Worm (Caenorhabditis elegans) whole organism, young adult: ENCODE measurements around the gene spin-4.

Experiments
- B0019.2 ChIP-seq: fragments of 200-800 bp; sonication (Bioruptor generic); conservative IDR thresholded peaks from 2 replicates; pipeline ENCODE4 v1.3.6; 2022; ENCODE audit warnings: missing genetic modification reagents, missing genetic modification characterization, missing compliant biosample characterization
- B0261.1 ChIP-seq: sonication (generic microtip); optimal IDR thresholded peaks from 2 replicates; lab custom pipeline; 2016; ENCODE audit warnings: mild to moderate bottlenecking, missing genetic modification characterization, moderate library complexity, missing compliant biosample characterization
- B0336.3 ChIP-seq: fragments of 200-800 bp; sonication (Bioruptor generic); IDR thresholded peaks from 2 replicates; pipeline ENCODE4 v1.3.6; 2022; ENCODE audit warnings: missing genetic modification characterization, missing compliant biosample characterization
- C06A6.2 ChIP-seq: fragments of 200-800 bp; sonication (Bioruptor generic); conservative IDR thresholded peaks from 2 replicates; pipeline ENCODE4 v1.3.6; 2022; ENCODE audit warnings: missing genetic modification characterization, missing compliant biosample characterization
- D2030.7 ChIP-seq: fragments of 200-800 bp; sonication (Bioruptor generic); IDR thresholded peaks from 2 replicates; pipeline ENCODE4 v1.3.6; 2022; ENCODE audit warnings: missing genetic modification reagents, missing genetic modification characterization, missing compliant biosample characterization
- F23B12.7 ChIP-seq: sonication (generic microtip); optimal IDR thresholded peaks from 2 replicates; lab custom pipeline; 2017; ENCODE audit warnings: missing genetic modification characterization, mild to moderate bottlenecking, missing compliant biosample characterization, antibody characterized with exemption, moderate library complexity; ENCODE audit not compliant: insufficient read depth
- F33H1.4 ChIP-seq: fragments of 200-800 bp; sonication (Bioruptor generic); IDR thresholded peaks from 2 replicates; pipeline ENCODE4 v1.3.6; 2022; ENCODE audit warnings: missing genetic modification reagents, missing genetic modification characterization, missing compliant biosample characterization
- F52B5.7 ChIP-seq: sonication (generic microtip); optimal IDR thresholded peaks from 2 replicates; lab custom pipeline; 2016; ENCODE audit warnings: mild to moderate bottlenecking, missing genetic modification characterization, missing compliant biosample characterization
- F57C9.4 ChIP-seq: sonication (generic microtip); optimal IDR thresholded peaks from 2 replicates; lab custom pipeline; 2017; ENCODE audit warnings: mild to moderate bottlenecking, missing genetic modification characterization, missing compliant biosample characterization
- K11D2.4 ChIP-seq: fragments of 200-800 bp; sonication (Bioruptor generic); IDR thresholded peaks from 2 replicates; pipeline ENCODE4 v1.3.6; 2022; ENCODE audit warnings: missing genetic modification reagents, missing genetic modification characterization, missing compliant biosample characterization
- ZK185.1 ChIP-seq: sonication (generic microtip); optimal IDR thresholded peaks from 2 replicates; lab custom pipeline; 2016; ENCODE audit warnings: mild to moderate bottlenecking, missing genetic modification characterization, missing compliant biosample characterization; ENCODE audit not compliant: poor library complexity, severe bottlenecking
- attf-5 ChIP-seq: fragments of 200-800 bp; sonication (Bioruptor generic); optimal IDR thresholded peaks from 2 replicates; lab custom pipeline; 2018; ENCODE audit warnings: mild to moderate bottlenecking, missing genetic modification characterization, missing compliant biosample characterization
- bed-2 ChIP-seq: fragments of 200-800 bp; sonication (Bioruptor generic); IDR thresholded peaks from 2 replicates; pipeline ENCODE4 v1.3.6; 2022; ENCODE audit warnings: missing genetic modification reagents, missing genetic modification characterization, missing compliant biosample characterization
- ccch-3 ChIP-seq: fragments of 200-800 bp; sonication (Bioruptor generic); optimal IDR thresholded peaks from 2 replicates; lab custom pipeline; 2018; ENCODE audit warnings: mild to moderate bottlenecking, missing genetic modification characterization, missing compliant biosample characterization
- cebp-1 ChIP-seq, 2 experiments: fragments of 200-800 bp in 1 of 2; sonication (Bioruptor generic) in 1 of 2; sonication (generic microtip) in 1 of 2; IDR thresholded peaks in 1 of 2; optimal IDR thresholded peaks in 1 of 2; 2 replicates each; pipeline versions ENCODE4 v1.3.6 to Lab custom; 2017 to 2022; ENCODE audit warnings: missing compliant biosample characterization in 2 of 2, missing genetic modification characterization in 2 of 2, mild to moderate bottlenecking in 1 of 2, missing genetic modification reagents in 1 of 2, moderate library complexity in 1 of 2
- ceh-100 ChIP-seq: fragments of 200-800 bp; sonication (Bioruptor generic); IDR thresholded peaks from 2 replicates; pipeline ENCODE4 v1.3.6; 2022; ENCODE audit warnings: missing genetic modification reagents, missing genetic modification characterization, missing compliant biosample characterization
- ceh-40 ChIP-seq: fragments of 200-800 bp; sonication (Bioruptor generic); IDR thresholded peaks from 2 replicates; pipeline ENCODE4 v1.3.6; 2022; ENCODE audit warnings: missing genetic modification characterization, missing compliant biosample characterization
- ceh-91 ChIP-seq: fragments of 200-800 bp; sonication (Bioruptor generic); IDR thresholded peaks from 2 replicates; pipeline ENCODE4 v1.3.6; 2022; ENCODE audit warnings: missing genetic modification reagents, missing genetic modification characterization, missing compliant biosample characterization
- dpl-1 ChIP-seq: fragments of 150-350 bp; optimal IDR thresholded peaks from 2 replicates; lab custom pipeline; 2014; ENCODE audit warnings: missing biosample characterization, missing genetic modification reagents, missing genetic modification characterization
- egl-18 ChIP-seq: fragments of 200-800 bp; sonication (Bioruptor generic); IDR thresholded peaks from 2 replicates; pipeline ENCODE4 v1.3.6; 2022; ENCODE audit warnings: missing genetic modification reagents, missing genetic modification characterization, missing compliant biosample characterization
- egl-44 ChIP-seq: fragments of 200-800 bp; sonication (Bioruptor generic); IDR thresholded peaks from 2 replicates; pipeline ENCODE4 v1.3.6; 2022; ENCODE audit warnings: missing genetic modification reagents, missing genetic modification characterization, missing compliant biosample characterization
- ekl-4 ChIP-seq: fragments of 200-800 bp; sonication (Bioruptor generic); IDR thresholded peaks from 2 replicates; pipeline ENCODE4 v1.3.6; 2022; ENCODE audit warnings: missing genetic modification reagents, missing genetic modification characterization, missing compliant biosample characterization
- ets-4 ChIP-seq: fragments of 200-800 bp; sonication (Bioruptor generic); optimal IDR thresholded peaks from 2 replicates; lab custom pipeline; 2018; ENCODE audit warnings: mild to moderate bottlenecking, missing genetic modification characterization, missing compliant biosample characterization
- fkh-3 ChIP-seq: sonication (generic microtip); optimal IDR thresholded peaks from 2 replicates; lab custom pipeline; 2016; ENCODE audit warnings: mild to moderate bottlenecking, missing genetic modification characterization, missing compliant biosample characterization
- hlh-26 ChIP-seq: fragments of 200-800 bp; sonication (Bioruptor generic); conservative IDR thresholded peaks from 2 replicates; pipeline ENCODE4 v1.3.6; 2022; ENCODE audit warnings: missing genetic modification reagents, missing genetic modification characterization, missing compliant biosample characterization
- hmg-1.2 ChIP-seq: fragments of 200-800 bp; sonication (Bioruptor generic); IDR thresholded peaks from 2 replicates; pipeline ENCODE4 v1.3.6; 2022; ENCODE audit warnings: missing genetic modification reagents, missing genetic modification characterization, missing compliant biosample characterization
- lag-1 ChIP-seq: fragments of 200-800 bp; sonication (Bioruptor generic); IDR thresholded peaks from 2 replicates; pipeline ENCODE4 v1.3.6; 2022; ENCODE audit warnings: missing genetic modification reagents, missing genetic modification characterization, missing compliant biosample characterization
- let-607 ChIP-seq, 2 experiments: fragments of 200-800 bp in 1 of 2; sonication (Bioruptor generic) in 1 of 2; sonication (generic microtip) in 1 of 2; optimal IDR thresholded peaks; 2 replicates each; lab custom pipeline; 2016 to 2018; ENCODE audit warnings: mild to moderate bottlenecking in 2 of 2, missing compliant biosample characterization in 2 of 2, missing genetic modification characterization in 2 of 2, moderate library complexity in 2 of 2, missing genotype in 1 of 2
- lin-40 ChIP-seq: sonication (generic microtip); optimal IDR thresholded peaks from 2 replicates; lab custom pipeline; 2016; ENCODE audit warnings: missing genetic modification characterization, mild to moderate bottlenecking, missing compliant biosample characterization, missing genotype, missing genetic modification reagents
- lsy-27 ChIP-seq: sonication (generic microtip); optimal IDR thresholded peaks from 2 replicates; lab custom pipeline; 2017; ENCODE audit warnings: missing genetic modification characterization, mild to moderate bottlenecking, missing compliant biosample characterization, antibody characterized with exemption, missing genotype, borderline replicate concordance; ENCODE audit not compliant: insufficient read depth
- madf-10 ChIP-seq: sonication (generic microtip); optimal IDR thresholded peaks from 2 replicates; lab custom pipeline; 2016; ENCODE audit warnings: mild to moderate bottlenecking, missing genetic modification characterization, missing compliant biosample characterization
- madf-8 ChIP-seq: fragments of 200-800 bp; sonication (Bioruptor generic); conservative IDR thresholded peaks from 2 replicates; pipeline ENCODE4 v1.3.6; 2022; ENCODE audit warnings: missing genetic modification reagents, missing genetic modification characterization, missing compliant biosample characterization
- mcd-1 ChIP-seq: fragments of 200-800 bp; sonication (Bioruptor generic); IDR thresholded peaks from 2 replicates; pipeline ENCODE4 v1.3.6; 2022; ENCODE audit warnings: missing genetic modification reagents, missing genetic modification characterization, missing compliant biosample characterization
- mel-28 ChIP-seq: sonication (generic microtip); optimal IDR thresholded peaks from 2 replicates; lab custom pipeline; 2016; ENCODE audit warnings: borderline replicate concordance, mild to moderate bottlenecking, missing genetic modification characterization, missing compliant biosample characterization
- nfya-1 ChIP-seq: sonication (generic microtip); optimal IDR thresholded peaks from 2 replicates; lab custom pipeline; 2017; ENCODE audit warnings: antibody characterized with exemption, missing compliant biosample characterization, missing genetic modification characterization, borderline replicate concordance; ENCODE audit not compliant: insufficient read depth
- nhr-120 ChIP-seq: fragments of 200-800 bp; sonication (Bioruptor generic); IDR thresholded peaks from 2 replicates; pipeline ENCODE4 v1.3.6; 2022; ENCODE audit warnings: missing genetic modification characterization, missing compliant biosample characterization
- nhr-27 ChIP-seq: fragments of 200-800 bp; sonication (Bioruptor generic); optimal IDR thresholded peaks from 2 replicates; lab custom pipeline; 2018; ENCODE audit warnings: mild to moderate bottlenecking, missing genetic modification characterization, moderate library complexity, missing compliant biosample characterization
- nhr-80 ChIP-seq: sonication (generic microtip); optimal IDR thresholded peaks from 2 replicates; lab custom pipeline; 2016; ENCODE audit warnings: missing genetic modification characterization, missing compliant biosample characterization
- pha-4 ChIP-seq: fragments of 150-350 bp; sonication (generic microtip); optimal IDR thresholded peaks from 2 replicates; lab custom pipeline; 2014; ENCODE audit warnings: missing biosample characterization, missing genetic modification reagents, missing genetic modification characterization
- rec-8 ChIP-seq, 2 experiments: sonication (generic microtip); optimal IDR thresholded peaks; 2 replicates each; lab custom pipeline; 2016; ENCODE audit warnings: mild to moderate bottlenecking in 2 of 2, missing genetic modification characterization in 2 of 2, missing genetic modification reagents in 2 of 2, missing genotype in 2 of 2, missing biosample characterization in 1 of 2, missing compliant biosample characterization in 1 of 2, moderate library complexity in 1 of 2
- rpc-1 ChIP-seq, 2 experiments: fragments of 150-350 bp in 1 of 2; sonication (generic microtip) in 1 of 2; optimal IDR thresholded peaks; 2 replicates each; lab custom pipeline; 2014 to 2018; ENCODE audit warnings: missing biosample characterization in 1 of 2, missing genetic modification characterization in 1 of 2, missing genetic modification reagents in 1 of 2, missing genotype in 1 of 2
- snpc-4 ChIP-seq, 5 experiments: fragments of 150-350 bp in 1 of 5; sonication (generic microtip) in 4 of 5; optimal IDR thresholded peaks; 2 replicates each; lab custom pipeline; 2014 to 2018; ENCODE audit warnings: missing genetic modification characterization in 5 of 5, missing biosample characterization in 3 of 5, antibody characterized with exemption in 2 of 5, mild to moderate bottlenecking in 2 of 5, missing compliant biosample characterization in 2 of 5, missing genotype in 2 of 5, moderate library complexity in 2 of 5, missing genetic modification reagents in 1 of 5
- ztf-25 ChIP-seq: fragments of 200-800 bp; sonication (Bioruptor generic); IDR thresholded peaks from 2 replicates; pipeline ENCODE4 v1.3.6; 2022; ENCODE audit warnings: missing genetic modification reagents, missing genetic modification characterization, missing compliant biosample characterization
- ztf-26 ChIP-seq: sonication (generic microtip); optimal IDR thresholded peaks from 2 replicates; lab custom pipeline; 2017; ENCODE audit warnings: missing genetic modification characterization, missing compliant biosample characterization
- ztf-28 ChIP-seq: fragments of 200-800 bp; sonication (Bioruptor generic); IDR thresholded peaks from 2 replicates; pipeline ENCODE4 v1.3.6; 2022; ENCODE audit warnings: missing genetic modification reagents, missing genetic modification characterization, missing compliant biosample characterization
- ztf-6 ChIP-seq: fragments of 200-800 bp; sonication (Bioruptor generic); IDR thresholded peaks from 2 replicates; pipeline ENCODE4 v1.3.6; 2022; ENCODE audit warnings: missing genetic modification reagents, missing genetic modification characterization, missing compliant biosample characterization

Gene spin-4

ce11 chrIII:12687872-12688375 is at the start of gene spin-4, which contains the start of gene rsp-3:
TSS of gene spin-4 (plus strand) at chrIII:12688318.
TSS of gene rsp-3 (minus strand) at chrIII:12687922.
- no peak for TF ChIP-seq snpc-4 (GFP tag; optimal IDR thresholded peaks at IDR 0.05; lab: Kevin White, UChicago)
- TF ChIP-seq snpc-4 (tag; optimal IDR thresholded peaks at IDR 0.05; lab: Kevin White, UChicago), result no peak
- TF ChIP-seq F23B12.7, result peak; percentile 72
- peak; percentile 44; the same call in 1 of the 2 replicates for TF ChIP-seq hmg-1.2
- no peak for TF ChIP-seq ztf-26
- TF ChIP-seq ceh-40 (GFP tag; lab: Robert Waterston, UW), result no peak
- peak; percentile 56; the same call in 1 of the 2 replicates for TF ChIP-seq D2030.7
- TF ChIP-seq K11D2.4 (GFP tag; lab: Robert Waterston, UW), result no peak
- no peak for TF ChIP-seq hlh-26 (GFP tag; lab: Robert Waterston, UW)
- TF ChIP-seq lin-40, result peak; percentile 17
- TF ChIP-seq nhr-27, result no peak
- TF ChIP-seq nhr-120 (GFP tag; lab: Robert Waterston, UW), result no peak
- no peak for TF ChIP-seq F57C9.4 (tag; lab: Kevin White, UChicago)
- TF ChIP-seq ccch-3, result no peak
- no peak for TF ChIP-seq madf-10 (tag; lab: Kevin White, UChicago)
- TF ChIP-seq ekl-4, result no peak; the same call in 1 of the 2 replicates
- TF ChIP-seq madf-8 (GFP tag; lab: Robert Waterston, UW), result peak; percentile 40; the same call in 1 of the 2 replicates
- TF ChIP-seq ztf-25 (GFP tag; lab: Robert Waterston, UW), result no peak
- no peak for TF ChIP-seq rec-8 (tag; optimal IDR thresholded peaks at IDR 0.05; lab: Kevin White, UChicago)
- no peak for TF ChIP-seq let-607 (tag; optimal IDR thresholded peaks at IDR 0.05; lab: Kevin White, UChicago)
- TF ChIP-seq lag-1, result no peak
- no peak for TF ChIP-seq pha-4 (tag; lab: Kevin White, UChicago)
- no peak for TF ChIP-seq C06A6.2 (GFP tag; lab: Robert Waterston, UW)
- TF ChIP-seq B0336.3 (GFP tag; lab: Robert Waterston, UW), result no peak
- no peak for TF ChIP-seq lsy-27 (tag; lab: Kevin White, UChicago)
- no peak for TF ChIP-seq B0019.2 (GFP tag; lab: Robert Waterston, UW)
- no peak for TF ChIP-seq ztf-28 (GFP tag; lab: Robert Waterston, UW)
- no peak for TF ChIP-seq ceh-100 (GFP tag; lab: Robert Waterston, UW)
- TF ChIP-seq mel-28 (tag; lab: Kevin White, UChicago), result no peak
- peak; percentile 87 for TF ChIP-seq attf-5 (GFP tag; lab: Kevin White, UChicago)
- no peak for TF ChIP-seq nhr-80 (tag; lab: Kevin White, UChicago)
- no peak for TF ChIP-seq cebp-1 (GFP tag; IDR thresholded peaks at IDR 0.05; lab: Robert Waterston, UW)
- TF ChIP-seq cebp-1 (tag; optimal IDR thresholded peaks at IDR 0.05; lab: Kevin White, UChicago), result peak; percentile 28
- peak; percentile 84 for TF ChIP-seq dpl-1 (GFP tag; lab: Kevin White, UChicago)
- TF ChIP-seq nfya-1 (tag; lab: Kevin White, UChicago), result no peak
- TF ChIP-seq F33H1.4 (GFP tag; lab: Robert Waterston, UW), result peak; percentile 44; the same call in 1 of the 2 replicates
- no peak for TF ChIP-seq F52B5.7 (tag; lab: Kevin White, UChicago)
- TF ChIP-seq ZK185.1 (tag; lab: Kevin White, UChicago), result no peak
- no peak for TF ChIP-seq egl-44 (GFP tag; lab: Robert Waterston, UW)
- TF ChIP-seq egl-18 (GFP tag; lab: Robert Waterston, UW), result no peak
- TF ChIP-seq ets-4 (GFP tag; lab: Kevin White, UChicago), result no peak
- no peak for TF ChIP-seq ztf-6
- no peak for TF ChIP-seq rpc-1 (optimal IDR thresholded peaks at IDR 0.05; lab: Kevin White, UChicago)
- no peak for TF ChIP-seq rpc-1 (tag; optimal IDR thresholded peaks at IDR 0.05; lab: Kevin White, UChicago)
- TF ChIP-seq fkh-3, result no peak
- TF ChIP-seq B0261.1 (tag; lab: Kevin White, UChicago), result no peak
- peak; percentile 86 for TF ChIP-seq mcd-1 (GFP tag; lab: Robert Waterston, UW)
- TF ChIP-seq ceh-91 (GFP tag; lab: Robert Waterston, UW), result peak; percentile 61
- no peak for TF ChIP-seq bed-2 (GFP tag; lab: Robert Waterston, UW)
